Fruit fly (Drosophila melanogaster) whole organism: ENCODE results near the gene RabGGTa.

Source experiments
- CG8478 ChIP-seq: fragments of >200 bp; optimal IDR thresholded peaks from 2 replicates; lab custom pipeline; 2018; ENCODE audit warnings: inconsistent platforms
- EcR ChIP-seq, 2 experiments: fragments of >200 bp; optimal IDR thresholded peaks; 2 replicates each; lab custom pipeline; 2017; ENCODE audit warnings: missing biosample characterization in 2 of 2, missing genetic modification characterization in 2 of 2, missing genetic modification reagents in 2 of 2
- usp ChIP-seq: fragments of >200 bp; optimal IDR thresholded peaks from 2 replicates; lab custom pipeline; 2017; ENCODE audit warnings: missing biosample characterization, missing genetic modification characterization, mixed read lengths

DNA sequence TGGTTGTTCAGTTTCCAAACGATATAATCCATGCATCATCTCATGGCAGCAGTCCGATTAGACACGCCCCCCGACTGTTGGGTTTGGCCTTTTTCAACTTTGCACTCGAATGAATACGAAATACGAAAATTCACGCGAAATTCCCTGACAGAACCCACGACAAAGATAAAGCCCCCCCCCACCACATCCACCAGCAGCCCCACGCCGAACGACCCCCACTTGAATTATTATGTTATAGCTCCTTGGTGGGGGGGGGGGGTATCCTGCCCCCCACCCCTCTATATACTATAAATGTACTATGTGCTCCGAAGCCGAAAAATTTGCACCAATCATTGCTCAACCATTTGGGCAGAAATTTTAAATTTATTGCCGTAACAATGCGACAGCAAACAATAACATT lies 34.3 kb downstream of the RabGGTa start:
- TF ChIP-seq usp (GFP tag; lab: Kevin White, UChicago): no peak
- no peak for TF ChIP-seq CG8478 (lab: Kevin White, UChicago)
- TF ChIP-seq EcR (GFP tag; optimal IDR thresholded peaks at IDR 0.05; lab: Kevin White, UChicago): no peak
